Worm (Caenorhabditis elegans): ENCODE results near the gene F15H10.7.

Gene F15H10.7

ce11 chrV:10410030-10410713, 4.0 kb upstream of the F15H10.7 start, which contains the start of gene F15H10.12:
F15H10.12 (minus strand) TSS chrV:10410080.
- TF ChIP-seq snpc-1.2 (GFP tag; IDR thresholded peaks at IDR 0.05), result no peak
- TF ChIP-seq Y5F2A.4 (GFP tag; optimal IDR thresholded peaks at IDR 0.05), result no peak
- TF ChIP-seq aha-1 (tag), result peak; percentile 92
- TF ChIP-seq ama-1 (optimal IDR thresholded peaks at IDR 0.05), result no peak

ce11 chrV:10404701-10405100, 1.5 kb downstream of the F15H10.7 start:
- TF ChIP-seq dmd-6 (GFP tag; IDR thresholded peaks at IDR 0.05), result peak; percentile 61
- TF ChIP-seq nhr-25 (tag; optimal IDR thresholded peaks at IDR 0.05; ENCODE audit: borderline replicate concordance, insufficient read depth), result no peak
- TF ChIP-seq aha-1 (tag), result peak; percentile 43
- TF ChIP-seq nhr-111 (GFP tag; optimal IDR thresholded peaks at IDR 0.05), result no peak
- peak; percentile 46 for TF ChIP-seq pqm-1 (tag; optimal IDR thresholded peaks at IDR 0.05)
- peak; percentile 58 for TF ChIP-seq nhr-28 (tag; optimal IDR thresholded peaks at IDR 0.05)
- no peak for TF ChIP-seq daf-8 (GFP tag; IDR thresholded peaks at IDR 0.05)
- TF ChIP-seq nhr-6 (tag; optimal IDR thresholded peaks at IDR 0.05), result no peak

ce11 chrV:10402804-10403203, 3.4 kb downstream of the F15H10.7 start, which contains the start of gene F15H10.8:
F15H10.8 (minus strand) TSS chrV:10402904.
- TF ChIP-seq Y5F2A.4 (GFP tag; optimal IDR thresholded peaks at IDR 0.05), result no peak
- no peak for TF ChIP-seq unc-130 (GFP tag; optimal IDR thresholded peaks at IDR 0.05)
- no peak for TF ChIP-seq duxl-1 (tag; optimal IDR thresholded peaks at IDR 0.05; ENCODE audit: poor library complexity)
- TF ChIP-seq unc-62 (GFP tag; optimal IDR thresholded peaks at IDR 0.05 in 1 of 2), result peak in 1 of 2 experiments; percentile 31
- no peak for TF ChIP-seq unc-62 (tag; optimal IDR thresholded peaks at IDR 0.05)
- no peak for TF ChIP-seq egl-43 (GFP tag; IDR thresholded peaks at IDR 0.05)

ce11 chrV:10399290-10399689, 6.9 kb downstream of the F15H10.7 start:
- no peak for TF ChIP-seq lin-29 (GFP tag; IDR thresholded peaks at IDR 0.05)
- no peak for TF ChIP-seq dpl-1 (GFP tag; optimal IDR thresholded peaks at IDR 0.05)
- TF ChIP-seq lin-39 (tag; optimal IDR thresholded peaks at IDR 0.05), result no peak
- TF ChIP-seq mes-2 (tag; optimal IDR thresholded peaks at IDR 0.05; ENCODE audit: poor library complexity, severe bottlenecking), result no peak
- TF ChIP-seq aha-1 (tag), result peak; percentile 56
- no peak for TF ChIP-seq aly-2 (tag; optimal IDR thresholded peaks at IDR 0.05)
- TF ChIP-seq saeg-2 (GFP tag; IDR thresholded peaks at IDR 0.05), result no peak
- TF ChIP-seq ztf-11 (tag; optimal IDR thresholded peaks at IDR 0.05), result no peak
- TF ChIP-seq daf-16 (GFP tag; optimal IDR thresholded peaks at IDR 0.05), result no peak
- peak; percentile 84 for TF ChIP-seq daf-16 (tag; optimal IDR thresholded peaks at IDR 0.05)
- 0 out of 2 replicates have a peak, but pooled peaks have one; percentile 24 for TF ChIP-seq pha-4 (GFP tag; IDR thresholded peaks at IDR 0.05)
- no peak for TF ChIP-seq pha-4 (tag; optimal IDR thresholded peaks at IDR 0.05)
- TF ChIP-seq dmd-9 (GFP tag; IDR thresholded peaks at IDR 0.05), result no peak
- TF ChIP-seq Y75B8A.6 (GFP tag; IDR thresholded peaks at IDR 0.05), result no peak
- no peak for TF ChIP-seq nhr-6 (tag; optimal IDR thresholded peaks at IDR 0.05)
- no peak for TF ChIP-seq fkh-10 (GFP tag; optimal IDR thresholded peaks at IDR 0.05)
- TF ChIP-seq D1046.2 (GFP tag; IDR thresholded peaks at IDR 0.05), result no peak
- TF ChIP-seq ceh-20 (GFP tag; IDR thresholded peaks at IDR 0.05), result no peak
- no peak for TF ChIP-seq Y5F2A.4 (GFP tag; optimal IDR thresholded peaks at IDR 0.05)
- TF ChIP-seq ZK546.5 (tag; optimal IDR thresholded peaks at IDR 0.05), result no peak
- no peak for TF ChIP-seq F49E8.2 (tag; optimal IDR thresholded peaks at IDR 0.05; ENCODE audit: borderline replicate concordance)
- TF ChIP-seq arid-1 (GFP tag; conservative IDR thresholded peaks at IDR 0.05), result no peak
- TF ChIP-seq ceh-62 (tag; optimal IDR thresholded peaks at IDR 0.05), result no peak
- TF ChIP-seq nhr-77 (tag; optimal IDR thresholded peaks at IDR 0.05), result peak; percentile 89
- TF ChIP-seq nhr-10 (tag; optimal IDR thresholded peaks at IDR 0.05), result peak; percentile 42
- no peak for TF ChIP-seq lin-13 (GFP tag; optimal IDR thresholded peaks at IDR 0.05)
- no peak for TF ChIP-seq ama-1 (optimal IDR thresholded peaks at IDR 0.05)
- no peak for TF ChIP-seq nhr-111 (GFP tag; optimal IDR thresholded peaks at IDR 0.05)
- peak; percentile 51 for TF ChIP-seq ztf-7 (tag; optimal IDR thresholded peaks at IDR 0.05)
- no peak for TF ChIP-seq nhr-11 (tag; optimal IDR thresholded peaks at IDR 0.05)
- TF ChIP-seq vab-7 (GFP tag; IDR thresholded peaks at IDR 0.05), result no peak
- no peak for TF ChIP-seq nhr-48 (tag; optimal IDR thresholded peaks at IDR 0.05)
- TF ChIP-seq dve-1 (tag; optimal IDR thresholded peaks at IDR 0.05; ENCODE audit: insufficient read depth), result peak; percentile 91
- TF ChIP-seq ceh-82 (tag; optimal IDR thresholded peaks at IDR 0.05), result no peak
- no peak for TF ChIP-seq lir-3 (tag; optimal IDR thresholded peaks at IDR 0.05)

Data from whole organism, L4 larva.